Fruit fly (Drosophila melanogaster) whole organism, embryonic: ENCODE measurements around the gene CG13962.

ENCODE experiments used
- CG10274 ChIP-seq: fragments of 200-800 bp; sonication (Bioruptor generic); optimal IDR thresholded peaks from 3 replicates; lab custom pipeline; 2017; ENCODE audit warnings: missing biosample characterization, mild to moderate bottlenecking, missing genetic modification characterization
- CG10321 ChIP-seq: fragments of 200-800 bp; sonication (Bioruptor generic); IDR thresholded peaks from 2 replicates; pipeline ENCODE4 v1.3.6; 2022; ENCODE audit warnings: missing biosample characterization, missing genetic modification characterization
- CG2889 ChIP-seq: fragments of 200-800 bp; sonication (Bioruptor generic); IDR thresholded peaks from 3 replicates; pipeline ENCODE4 v1.3.6; 2022; ENCODE audit warnings: missing biosample characterization, missing genetic modification characterization
- CG4360 ChIP-seq: fragments of 200-800 bp; sonication (Bioruptor generic); IDR thresholded peaks from 2 replicates; pipeline ENCODE4 v1.3.6; 2022; ENCODE audit warnings: missing biosample characterization, missing genetic modification characterization
- Spps ChIP-seq: fragments of 200-800 bp; sonication (Bioruptor generic); optimal IDR thresholded peaks from 2 replicates; lab custom pipeline; 2018; ENCODE audit warnings: missing biosample characterization, mild to moderate bottlenecking, missing genetic modification characterization
- da ChIP-seq: fragments of 200-800 bp; sonication (Bioruptor generic); optimal IDR thresholded peaks from 2 replicates; lab custom pipeline; 2016; ENCODE audit warnings: missing biosample characterization, missing genetic modification characterization
- p53 ChIP-seq: fragments of 200-800 bp; sonication (Bioruptor generic); optimal IDR thresholded peaks from 2 replicates; lab custom pipeline; 2016; ENCODE audit warnings: missing biosample characterization, missing genetic modification characterization
- ttk ChIP-seq: fragments of 200-800 bp; sonication (Bioruptor generic); IDR thresholded peaks from 2 replicates; pipeline ENCODE4 v2.1.2; 2022; ENCODE audit warnings: missing biosample characterization, missing genetic modification characterization

dm6 chr2L:19765406-19765805 lies 48.9 kb downstream of the CG13962 start:
- TF ChIP-seq ttk (GFP tag; lab: Robert Waterston, UW) (no peak), CG10274 (GFP tag; lab: Kevin White, UChicago) (no peak), CG10321 (GFP tag; lab: Robert Waterston, UW) (no peak), CG4360 (no peak), Spps (tag; lab: Kevin White, UChicago) (no peak), p53 (no peak), da (GFP tag; lab: Kevin White, UChicago) (no peak), CG2889 (no peak)
